Fruit fly (Drosophila melanogaster): ENCODE results near the gene nullo.

nullo gene

dm6 chrX:7063563-7063962, 14.3 kb downstream of the nullo start (continued):
- TF ChIP-seq bbx (GFP tag; IDR thresholded peaks at IDR 0.05; ENCODE audit: partially characterized antibody), result no peak
- TF ChIP-seq wdn (GFP tag; IDR thresholded peaks at IDR 0.05), result no peak
- no peak for TF ChIP-seq CG10979 (tag; optimal IDR thresholded peaks at IDR 0.05)
- TF ChIP-seq B-H1 (GFP tag; IDR thresholded peaks at IDR 0.05), result no peak
- TF ChIP-seq chinmo (GFP tag; IDR thresholded peaks at IDR 0.05; ENCODE audit: partially characterized antibody), result no peak
- 0 out of 2 replicates have a peak, but pooled peaks have one; percentile 7 for TF ChIP-seq Ptx1 (GFP tag; IDR thresholded peaks at IDR 0.05)
- no peak for TF ChIP-seq Sry-δ (GFP tag; optimal IDR thresholded peaks at IDR 0.05)
- no peak for TF ChIP-seq CG8290 (GFP tag; optimal IDR thresholded peaks at IDR 0.05)
- peak in 1 of 2 experiments; percentile 32 for TF ChIP-seq CG8290 (tag; optimal IDR thresholded peaks at IDR 0.05)
- peak; percentile 67 for TF ChIP-seq Med (GFP tag)
- TF ChIP-seq run (tag; optimal IDR thresholded peaks at IDR 0.05), result no peak
- peak; percentile 8 for TF ChIP-seq CG2678 (tag; optimal IDR thresholded peaks at IDR 0.05)
- TF ChIP-seq Sox102F (GFP tag; optimal IDR thresholded peaks at IDR 0.05), result no peak
- peak; percentile 26 for TF ChIP-seq lab (GFP tag; optimal IDR thresholded peaks at IDR 0.05)
- no peak for TF ChIP-seq Doc2 (GFP tag; IDR thresholded peaks at IDR 0.05)
- TF ChIP-seq Abd-B (GFP tag; optimal IDR thresholded peaks at IDR 0.05), result no peak
- TF ChIP-seq CG11247 (GFP tag; IDR thresholded peaks at IDR 0.05), result no peak
- no peak for TF ChIP-seq Neu2 (GFP tag; optimal IDR thresholded peaks at IDR 0.05; ENCODE audit: borderline replicate concordance)
- no peak for TF ChIP-seq gcm2 (GFP tag; optimal IDR thresholded peaks at IDR 0.05)
- peak; percentile 18 for TF ChIP-seq gem (tag; optimal IDR thresholded peaks at IDR 0.05)
- TF ChIP-seq Nf-YC (tag; optimal IDR thresholded peaks at IDR 0.05), result no peak
- no peak for TF ChIP-seq Gug (GFP tag; IDR thresholded peaks at IDR 0.05)
- no peak for TF ChIP-seq CG7963 (GFP tag; IDR thresholded peaks at IDR 0.05; ENCODE audit: partially characterized antibody)
- TF ChIP-seq Myb (GFP tag; optimal IDR thresholded peaks at IDR 0.05), result no peak
- no peak for TF ChIP-seq tgo (GFP tag; IDR thresholded peaks at IDR 0.05)
- TF ChIP-seq Ets65A (GFP tag), result peak; percentile 80
- TF ChIP-seq CG3065 (GFP tag; optimal IDR thresholded peaks at IDR 0.05), result no peak
- no peak for TF ChIP-seq CG17359 (tag; optimal IDR thresholded peaks at IDR 0.05)
- TF ChIP-seq hkb (optimal IDR thresholded peaks at IDR 0.05), result no peak
- no peak for TF ChIP-seq hkb (GFP tag; IDR thresholded peaks at IDR 0.05)

dm6 chrX:7065835-7066234, 16.6 kb downstream of the nullo start, which contains the start of gene CG12541:
CG12541 (minus strand) TSS chrX:7066052.
- TF ChIP-seq CG8290 (GFP tag; optimal IDR thresholded peaks at IDR 0.05), result no peak
- TF ChIP-seq CG8290 (tag; optimal IDR thresholded peaks at IDR 0.05), result peak in 1 of 2 experiments; percentile 36
- TF ChIP-seq Jarid2 (GFP tag; optimal IDR thresholded peaks at IDR 0.05), result peak; percentile 76
- 0 out of 2 replicates have a peak, but pooled peaks have one; percentile 25 for TF ChIP-seq Rfx (GFP tag; IDR thresholded peaks at IDR 0.05)
- TF ChIP-seq shn (GFP tag; optimal IDR thresholded peaks at IDR 0.05), result no peak
- no peak for TF ChIP-seq CG14965 (GFP tag; optimal IDR thresholded peaks at IDR 0.05; ENCODE audit: borderline replicate concordance)
- TF ChIP-seq YL-1 (GFP tag; optimal IDR thresholded peaks at IDR 0.05), result no peak
- no peak for TF ChIP-seq CG17829 (tag; optimal IDR thresholded peaks at IDR 0.05)
- no peak for TF ChIP-seq CG9727 (GFP tag; optimal IDR thresholded peaks at IDR 0.05)
- TF ChIP-seq Vsx1 (GFP tag; optimal IDR thresholded peaks at IDR 0.05), result no peak
- peak; percentile 7; the same call in 1 of the 2 replicates for TF ChIP-seq amos (GFP tag; IDR thresholded peaks at IDR 0.05; ENCODE audit: partially characterized antibody)
- no peak for TF ChIP-seq CG6683 (GFP tag; optimal IDR thresholded peaks at IDR 0.05)
- peak; percentile 4 for TF ChIP-seq lab (GFP tag; optimal IDR thresholded peaks at IDR 0.05)
- TF ChIP-seq Med (GFP tag), result peak; percentile 74
- TF ChIP-seq Nf-YA (GFP tag; IDR thresholded peaks at IDR 0.05), result no peak
- TF ChIP-seq C15 (GFP tag; IDR thresholded peaks at IDR 0.05), result 0 out of 3 replicates have a peak, but pooled peaks have one; percentile 19
- peak; percentile 20 for TF ChIP-seq Dp (GFP tag; optimal IDR thresholded peaks at IDR 0.05)
- TF ChIP-seq NFAT (GFP tag; IDR thresholded peaks at IDR 0.05), result peak; percentile 27; the same call in 1 of the 2 replicates
- no peak for TF ChIP-seq tll (GFP tag; optimal IDR thresholded peaks at IDR 0.05)
- TF ChIP-seq Hr51 (GFP tag; optimal IDR thresholded peaks at IDR 0.05), result peak in 1 of 2 experiments; percentile 11
- peak; percentile 6 for TF ChIP-seq Nf-YC (tag; optimal IDR thresholded peaks at IDR 0.05)
- peak; percentile 38; the same call in 1 of the 2 replicates for TF ChIP-seq E2f1 (GFP tag; IDR thresholded peaks at IDR 0.05)
- TF ChIP-seq CG11398 (GFP tag; optimal IDR thresholded peaks at IDR 0.05), result no peak
- TF ChIP-seq CG13287 (GFP tag; IDR thresholded peaks at IDR 0.05; ENCODE audit: partially characterized antibody), result peak; percentile 33; the same call in 1 of the 2 replicates
- TF ChIP-seq E2f2 (GFP tag; IDR thresholded peaks at IDR 0.05), result peak; percentile 51
